Worm (Caenorhabditis elegans): ENCODE results near the gene adr-2.

- no peak for TF ChIP-seq ceh-13 (GFP tag; optimal IDR thresholded peaks at IDR 0.05)
- no peak for TF ChIP-seq F13C5.2 (tag; optimal IDR thresholded peaks at IDR 0.05)
- TF ChIP-seq ama-1 (optimal IDR thresholded peaks at IDR 0.05) = no peak
- no peak for TF ChIP-seq aly-1 (tag; optimal IDR thresholded peaks at IDR 0.05)
- TF ChIP-seq tbx-37 (GFP tag; conservative IDR thresholded peaks at IDR 0.05) = no peak
- no peak for TF ChIP-seq ets-7 (tag; optimal IDR thresholded peaks at IDR 0.05)
- no peak for TF ChIP-seq flt-1 (GFP tag; IDR thresholded peaks at IDR 0.05)
- TF ChIP-seq scrt-1 (GFP tag; IDR thresholded peaks at IDR 0.05) = no peak
- TF ChIP-seq hmbx-1 (tag; optimal IDR thresholded peaks at IDR 0.05) = no peak
- no peak for TF ChIP-seq tbx-11 (GFP tag; IDR thresholded peaks at IDR 0.05)
- TF ChIP-seq pes-1 (GFP tag; IDR thresholded peaks at IDR 0.05) = no peak
- no peak for TF ChIP-seq B0310.2 (tag; optimal IDR thresholded peaks at IDR 0.05)
- no peak for TF ChIP-seq ceh-36 (tag; optimal IDR thresholded peaks at IDR 0.05)
These were observed 6.0 kb upstream of the adr-2 start, which contains the start of gene pars-1 for ce11 chrIII:7238727-7239126.

All from whole organism, early embryonic.